Worm (Caenorhabditis elegans): ENCODE measurements around the gene pod-1.

pod-1 gene

DNA sequence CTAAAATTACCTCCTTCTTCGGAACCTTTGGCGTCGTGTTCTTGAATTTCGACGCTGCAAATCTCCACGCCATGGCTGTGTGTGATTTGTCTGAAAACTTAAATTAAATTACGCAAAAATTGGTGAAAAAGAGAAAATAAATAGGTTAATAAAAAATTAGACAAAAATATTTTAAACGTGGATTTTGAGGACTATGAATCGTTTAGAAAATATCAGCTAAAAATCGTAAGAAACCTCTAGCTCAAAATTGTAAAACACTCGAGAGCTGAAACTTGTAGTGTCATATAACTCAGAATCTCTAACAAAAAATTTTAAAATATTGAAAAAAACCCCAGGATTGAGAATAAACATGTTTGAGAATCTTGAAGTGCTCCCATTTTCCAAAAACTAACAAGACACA is at the start of gene pod-1:
pod-1 (minus strand) TSS at position 101 of the 400 bp plus-strand sequence.
- TF ChIP-seq unc-62 (GFP tag; optimal IDR thresholded peaks at IDR 0.05) = no peak

DNA sequence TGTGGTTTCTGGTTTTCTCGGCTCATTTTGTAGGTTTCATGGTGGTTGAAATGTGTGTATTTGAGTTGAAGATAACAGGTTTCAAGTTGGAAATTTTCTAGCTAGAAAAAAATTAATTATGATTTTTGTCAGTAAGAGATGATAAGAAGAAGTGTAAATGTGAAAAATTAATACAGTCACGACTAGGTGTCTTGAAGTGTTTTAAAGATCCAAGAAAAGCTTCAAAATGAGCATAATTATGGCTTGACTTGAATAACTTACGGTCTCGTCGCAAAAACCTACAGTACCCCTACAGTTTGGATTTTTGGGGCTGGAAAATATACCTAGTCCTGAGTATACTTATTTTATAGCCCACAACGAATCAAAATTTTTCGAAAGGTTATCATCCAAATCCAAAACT is 46.4 kb upstream of the pod-1 start, which contains the start of gene exc-12:
exc-12 (minus strand) TSS at position 101 of the 400 bp plus-strand sequence.
- no peak for TF ChIP-seq unc-62 (GFP tag; optimal IDR thresholded peaks at IDR 0.05)

DNA sequence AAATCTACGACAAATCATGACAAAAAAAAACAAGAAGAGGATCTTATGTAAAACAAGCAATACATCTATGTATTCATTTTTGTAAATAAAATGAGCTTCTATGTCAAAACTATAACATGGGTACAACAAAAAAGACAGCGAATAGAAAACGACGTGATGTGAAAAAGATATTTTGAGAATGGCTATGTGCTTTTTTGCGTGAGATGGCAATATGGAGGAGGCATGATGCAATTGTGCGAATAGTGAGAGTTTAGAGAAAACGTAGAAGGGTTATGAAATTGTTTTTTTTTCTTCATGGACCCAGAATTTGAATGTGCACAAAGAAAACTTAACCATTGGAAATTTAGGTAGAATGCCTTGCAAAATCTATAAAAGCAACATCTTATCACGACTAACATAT is 42.1 kb upstream of the pod-1 start:
- no peak for TF ChIP-seq unc-62 (GFP tag; optimal IDR thresholded peaks at IDR 0.05)

DNA sequence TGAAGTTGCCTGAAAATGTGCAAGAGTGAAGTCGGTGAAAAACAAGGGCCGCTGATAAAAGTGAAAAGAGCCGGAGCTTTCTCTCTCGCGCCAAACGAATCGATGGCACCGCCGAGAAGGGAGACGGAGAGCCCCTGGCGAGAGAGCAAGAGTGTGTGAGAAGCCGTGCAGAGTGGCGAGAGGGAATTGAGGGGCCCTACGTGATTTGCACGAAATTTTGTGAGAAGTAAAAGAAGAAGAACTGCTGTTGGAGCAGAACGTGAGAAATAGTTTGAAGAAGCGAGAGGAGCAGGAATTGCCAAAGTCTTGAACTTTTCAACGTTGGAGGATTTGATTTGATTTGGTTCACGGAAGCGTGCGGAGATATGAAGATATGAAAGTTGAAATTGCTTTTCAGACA is 41.0 kb upstream of the pod-1 start, which contains the start of gene aldo-1:
aldo-1 (minus strand) TSS at position 9 of the 400 bp plus-strand sequence.
- no peak for TF ChIP-seq unc-62 (GFP tag; optimal IDR thresholded peaks at IDR 0.05)

DNA sequence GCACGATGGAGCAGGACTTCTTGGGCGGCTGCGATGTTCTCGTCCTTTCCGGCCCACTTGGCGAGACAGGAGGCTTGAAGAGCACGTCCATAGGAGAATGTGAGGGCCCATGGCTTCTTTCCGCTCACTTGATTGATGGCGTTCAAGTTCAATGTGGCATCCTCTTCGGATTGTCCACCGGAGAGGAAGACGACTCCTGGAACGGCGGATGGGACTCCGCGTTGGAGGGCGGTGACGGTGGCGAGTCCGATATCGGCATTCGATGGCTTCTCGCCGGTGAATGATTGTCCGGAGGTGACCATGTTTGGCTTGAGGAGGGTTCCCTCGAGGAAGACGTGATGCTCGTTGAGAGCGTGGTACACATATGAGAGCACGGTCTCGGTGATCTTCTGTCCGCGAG is 39.7 kb upstream of the pod-1 start:
- no peak for TF ChIP-seq unc-62 (GFP tag; optimal IDR thresholded peaks at IDR 0.05)

DNA sequence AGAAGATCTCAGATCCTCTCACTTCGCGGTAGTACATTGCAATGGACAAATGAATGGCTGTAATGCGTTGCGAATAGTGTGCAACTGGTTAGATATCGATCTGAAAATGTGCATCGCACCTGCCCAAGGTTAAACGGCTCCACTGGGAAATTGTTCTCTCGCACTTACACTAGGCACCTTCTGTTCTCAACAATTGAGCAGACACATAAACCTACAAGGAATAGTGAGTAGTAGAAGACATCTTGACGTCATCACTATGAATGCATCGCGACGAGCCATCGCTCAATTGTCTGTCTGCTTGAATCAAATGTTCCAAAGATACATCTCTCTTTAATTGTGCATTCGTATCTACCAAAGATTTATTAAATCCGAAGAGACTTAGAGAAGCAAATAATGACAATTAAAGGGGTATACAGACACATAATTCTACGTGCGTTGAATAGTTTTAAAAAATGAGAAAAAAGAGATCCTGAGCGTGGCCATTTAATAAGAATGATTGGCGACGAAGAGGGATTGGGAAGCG is 39.1 kb upstream of the pod-1 start, which contains the start of gene T05D4.2:
T05D4.2 (minus strand) TSS at position 83 of the 523 bp plus-strand sequence.
- no peak for TF ChIP-seq unc-62 (GFP tag; optimal IDR thresholded peaks at IDR 0.05)

DNA sequence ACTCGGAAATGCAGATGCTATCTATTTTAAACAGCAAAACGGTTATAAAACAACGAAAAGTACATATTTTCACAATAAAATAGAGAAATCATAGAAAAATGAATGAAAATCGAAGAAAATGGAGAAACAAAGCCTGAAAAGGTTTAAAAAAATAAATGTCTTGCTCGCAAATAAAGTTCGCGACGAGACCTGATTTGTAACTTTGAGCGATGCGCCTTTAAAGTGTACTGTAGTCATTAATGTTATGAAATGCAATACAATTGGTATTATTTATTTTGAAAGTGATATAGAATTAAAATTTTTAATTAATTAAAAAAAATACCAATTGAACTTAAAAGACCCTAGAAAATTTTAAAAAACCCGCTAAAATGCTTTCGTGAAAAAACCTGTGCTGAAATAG is 37.3 kb upstream of the pod-1 start:
- TF ChIP-seq unc-62 (GFP tag; optimal IDR thresholded peaks at IDR 0.05) = no peak

DNA sequence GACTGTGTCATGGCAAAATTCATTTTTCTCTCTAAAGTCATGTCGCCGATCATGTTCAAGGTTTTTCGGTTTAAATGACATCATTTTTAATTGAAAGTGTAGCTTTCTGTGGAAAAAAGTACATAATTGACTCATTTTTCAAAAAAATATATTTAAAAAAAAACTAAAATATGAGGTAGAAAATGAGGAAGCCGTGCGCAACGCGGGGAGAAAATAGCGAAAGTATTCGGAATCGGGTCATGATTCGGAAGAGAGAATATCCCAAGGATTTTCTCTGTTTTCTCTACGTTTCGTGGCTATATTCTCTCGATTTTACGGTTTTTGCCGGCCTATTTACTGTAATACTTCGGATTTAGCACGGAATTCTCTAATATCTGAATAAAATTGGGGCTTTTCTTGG is 36.8 kb upstream of the pod-1 start:
- TF ChIP-seq unc-62 (GFP tag; optimal IDR thresholded peaks at IDR 0.05) = no peak

DNA sequence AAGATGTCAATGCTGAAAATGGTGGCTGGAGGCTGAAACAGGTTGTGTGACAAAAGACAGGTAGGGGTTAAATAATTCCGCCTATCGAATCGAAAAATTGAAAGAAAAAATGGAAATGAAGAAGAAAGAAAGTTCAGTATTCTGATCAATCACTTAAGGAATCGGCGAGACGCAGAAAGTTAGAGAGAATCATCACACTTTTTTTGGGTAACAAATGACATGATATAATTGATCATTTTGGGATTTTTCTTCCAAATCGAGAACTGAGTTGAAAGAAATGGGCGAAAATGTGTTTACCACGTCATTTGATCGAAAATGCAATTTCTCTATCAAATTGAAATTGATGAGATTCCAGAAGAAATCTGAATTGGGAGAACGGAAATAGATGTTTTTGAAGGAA is 32.1 kb upstream of the pod-1 start:
- no peak for TF ChIP-seq unc-62 (GFP tag; optimal IDR thresholded peaks at IDR 0.05)

DNA sequence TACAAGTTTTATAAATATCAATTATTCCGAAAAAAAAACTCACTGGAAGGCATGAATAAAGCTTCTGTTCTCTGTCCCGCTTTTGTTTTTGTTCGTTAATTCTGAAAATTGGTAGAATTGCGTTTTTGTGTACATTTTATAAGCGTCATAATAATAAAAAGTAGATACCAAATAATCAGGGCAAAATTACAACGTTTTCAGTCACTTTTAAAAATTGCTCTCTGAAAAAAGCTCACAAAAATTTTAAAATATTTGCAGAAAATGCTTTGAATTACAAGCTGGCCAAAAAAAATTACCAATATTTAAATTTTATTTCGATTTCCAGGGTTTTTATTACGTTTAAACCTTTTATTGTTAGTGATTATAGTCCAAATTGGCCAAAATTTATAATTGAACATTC is 31.3 kb upstream of the pod-1 start, which contains the start of gene scav-2:
scav-2 (minus strand) TSS at position 101 of the 400 bp plus-strand sequence.
- TF ChIP-seq unc-62 (GFP tag; optimal IDR thresholded peaks at IDR 0.05) = no peak

DNA sequence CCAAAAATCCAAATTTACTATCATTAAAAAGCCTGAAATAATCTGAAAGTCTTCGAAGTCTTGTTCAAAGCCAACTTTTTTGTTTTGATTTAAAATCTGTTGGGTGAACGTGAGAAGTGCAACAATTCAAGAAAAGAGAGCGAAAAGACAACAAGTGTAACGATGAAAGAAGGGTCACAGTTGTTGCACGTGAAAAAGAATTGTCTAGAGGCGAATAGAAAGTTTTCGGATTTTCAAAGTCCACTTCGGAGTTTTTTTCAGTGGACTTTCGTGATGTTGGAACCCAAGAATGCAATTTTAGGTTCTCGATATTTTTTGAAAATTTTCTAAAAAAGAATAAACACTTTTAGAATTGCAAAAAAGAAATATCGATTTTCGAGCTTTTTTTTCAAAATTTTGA is 26.0 kb upstream of the pod-1 start:
- TF ChIP-seq unc-62 (GFP tag; optimal IDR thresholded peaks at IDR 0.05) = no peak

DNA sequence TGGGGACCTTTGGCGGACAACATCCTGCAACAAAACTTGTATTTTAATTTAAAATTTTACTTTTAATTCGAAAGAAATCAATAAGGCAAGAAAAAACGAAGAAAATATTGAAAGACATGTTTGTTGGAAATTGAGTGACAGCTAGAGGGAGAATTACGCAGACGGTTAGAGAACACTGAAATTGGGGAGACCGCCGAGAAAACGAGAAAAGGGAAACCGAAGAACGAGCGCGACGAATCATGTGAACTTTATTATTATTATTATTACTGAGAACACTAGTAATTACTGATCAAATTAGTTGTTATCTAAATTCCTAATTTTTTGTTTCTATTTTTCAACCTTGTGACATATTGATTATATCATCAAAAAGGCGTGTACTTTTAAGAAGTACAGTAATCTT is 25.1 kb upstream of the pod-1 start, which contains the start of gene mmad-1:
mmad-1 (minus strand) TSS at position 24 of the 400 bp plus-strand sequence.
- no peak for TF ChIP-seq unc-62 (GFP tag; optimal IDR thresholded peaks at IDR 0.05)

DNA sequence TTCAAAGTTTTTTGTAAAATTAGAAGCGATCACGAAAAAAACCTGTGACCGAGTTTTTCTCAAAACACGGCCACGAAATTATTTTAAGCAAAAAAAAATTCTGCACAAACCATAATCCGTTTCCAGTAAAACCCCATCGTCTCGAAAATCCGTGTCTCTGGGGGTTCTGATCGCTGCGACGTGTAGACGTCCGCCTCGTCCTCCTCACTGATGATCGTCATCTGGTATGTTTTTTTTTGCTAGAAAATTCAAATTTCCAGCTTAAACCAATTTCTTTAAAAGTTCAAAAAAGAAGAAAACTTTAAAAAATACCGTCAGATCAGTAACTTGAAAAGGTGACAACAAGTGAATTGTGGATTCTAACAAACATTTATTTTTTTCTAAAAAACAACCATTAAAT is 22.6 kb upstream of the pod-1 start, which contains the start of gene Y76A2B.4:
Y76A2B.4 (minus strand) TSS at position 241 of the 400 bp plus-strand sequence.
- TF ChIP-seq unc-62 (GFP tag; optimal IDR thresholded peaks at IDR 0.05) = no peak

DNA sequence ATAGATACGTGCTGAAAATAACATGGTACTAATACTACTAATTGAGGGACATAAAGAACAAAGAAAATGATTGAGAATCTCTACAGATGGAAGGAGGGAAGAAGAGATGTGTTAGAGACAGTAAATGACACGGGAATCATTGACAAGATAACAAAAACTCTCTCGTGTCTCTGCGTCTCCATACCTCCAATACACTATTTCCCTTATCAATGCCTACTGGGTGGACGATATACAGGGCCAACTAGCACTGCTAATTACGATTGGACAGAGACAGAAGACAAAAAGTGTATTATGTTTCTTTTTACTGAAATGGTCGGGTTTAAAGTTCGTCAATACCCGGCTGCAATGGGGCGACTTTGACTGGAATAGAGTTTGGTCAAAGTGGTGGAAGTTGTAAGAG is 20.7 kb upstream of the pod-1 start:
- no peak for TF ChIP-seq unc-62 (GFP tag; optimal IDR thresholded peaks at IDR 0.05)

DNA sequence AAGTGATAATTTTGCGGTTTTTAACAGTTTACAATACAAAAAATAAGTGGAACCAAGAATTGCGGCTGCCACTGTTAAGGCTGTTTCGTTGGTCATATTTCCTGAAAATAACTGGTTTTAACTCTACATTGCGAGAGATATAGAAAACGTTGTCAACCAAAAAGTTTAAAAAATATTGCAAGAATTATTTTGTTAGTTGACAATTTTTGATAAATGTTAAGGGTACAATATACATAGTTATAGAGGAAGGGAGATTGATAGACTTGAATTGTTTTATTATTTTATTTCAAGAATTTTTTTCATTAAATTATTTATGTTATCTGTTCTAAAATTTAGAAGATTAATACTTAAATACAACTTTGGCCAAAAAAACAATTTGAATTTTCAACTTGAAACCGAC is 19.5 kb upstream of the pod-1 start, which contains the start of gene acs-5:
acs-5 (minus strand) TSS at position 101 of the 400 bp plus-strand sequence.
- TF ChIP-seq unc-62 (GFP tag; optimal IDR thresholded peaks at IDR 0.05) = no peak

DNA sequence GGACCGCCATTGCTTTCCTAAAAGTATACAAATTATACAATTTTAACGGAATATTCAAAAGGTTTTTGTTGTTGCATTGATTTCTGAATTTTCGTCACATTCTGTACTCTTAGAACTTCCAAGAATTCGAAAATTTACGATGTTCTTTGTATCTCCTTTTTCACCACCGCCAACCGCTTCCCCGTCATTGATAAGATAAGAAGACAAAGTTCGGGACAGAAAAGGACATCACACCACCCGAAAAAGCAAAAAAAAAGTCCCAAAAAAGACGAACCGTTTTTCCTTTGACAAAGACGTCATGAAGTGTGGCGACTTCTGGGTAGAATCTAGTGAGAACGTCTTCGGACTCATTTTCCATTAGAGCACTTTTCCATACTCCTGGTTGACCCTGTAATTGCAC is 18.5 kb upstream of the pod-1 start:
- no peak for TF ChIP-seq unc-62 (GFP tag; optimal IDR thresholded peaks at IDR 0.05)

DNA sequence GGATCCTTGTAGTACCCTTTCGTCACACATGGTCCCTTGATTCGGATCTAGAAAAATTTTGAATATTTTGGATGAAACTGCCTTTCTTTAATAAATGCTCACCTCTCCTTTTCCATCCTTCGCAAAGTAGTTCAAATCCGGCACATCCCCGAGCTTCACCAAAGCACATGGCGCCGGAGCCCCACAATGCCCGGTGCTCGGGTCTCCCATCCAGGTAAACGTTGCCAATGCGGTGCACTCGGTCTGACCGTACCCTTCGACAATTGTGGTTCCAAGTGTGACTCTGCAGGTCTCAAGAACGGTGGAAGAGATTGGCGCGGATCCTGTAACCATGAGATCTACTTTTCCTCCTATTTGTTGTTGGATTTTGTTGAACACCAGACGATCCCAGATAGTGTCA is 16.9 kb upstream of the pod-1 start:
- no peak for TF ChIP-seq unc-62 (GFP tag; optimal IDR thresholded peaks at IDR 0.05)

Measured in whole organism, dauer.